Worm (Caenorhabditis elegans) whole organism, L2 larva: Measurements from ENCODE around the gene eff-1.
A peak's percentile ranks its signal among the peaks of the same experiment; 100 is the strongest.

ENCODE experiments used
- C34F6.9 ChIP-seq: fragments of 150-350 bp; optimal IDR thresholded peaks from 2 replicates; lab custom pipeline; 2014; ENCODE audit warnings: missing biosample characterization, missing genetic modification characterization
- F13H6.1 ChIP-seq: sonication (generic microtip); optimal IDR thresholded peaks from 2 replicates; lab custom pipeline; 2016; ENCODE audit warnings: missing genetic modification characterization, missing compliant biosample characterization
- R02D3.7 ChIP-seq: fragments of 150-350 bp; optimal IDR thresholded peaks from 2 replicates; lab custom pipeline; 2014; ENCODE audit warnings: missing biosample characterization, missing genetic modification characterization
- Y55F3AM.14 ChIP-seq: fragments of 200-800 bp; sonication (Bioruptor generic); optimal IDR thresholded peaks from 2 replicates; lab custom pipeline; 2018; ENCODE audit warnings: mild to moderate bottlenecking, missing genetic modification characterization, missing compliant biosample characterization
- ZK546.5 ChIP-seq: sonication (generic microtip); optimal IDR thresholded peaks from 2 replicates; lab custom pipeline; 2017; ENCODE audit warnings: missing biosample characterization, missing genetic modification characterization
- alr-1 ChIP-seq: fragments of 150-350 bp; optimal IDR thresholded peaks from 2 replicates; lab custom pipeline; 2014; ENCODE audit warnings: missing biosample characterization, missing genetic modification characterization
- aly-2 ChIP-seq: fragments of 150-350 bp; optimal IDR thresholded peaks from 2 replicates; lab custom pipeline; 2014; ENCODE audit warnings: missing biosample characterization, missing genetic modification characterization
- ama-1 ChIP-seq: fragments of 150-350 bp; optimal IDR thresholded peaks from 2 replicates; lab custom pipeline; 2018; ENCODE audit warnings: inconsistent platforms
- blmp-1 ChIP-seq: sonication (generic microtip); optimal IDR thresholded peaks from 2 replicates; lab custom pipeline; 2017; ENCODE audit warnings: missing genetic modification characterization, mild to moderate bottlenecking, missing compliant biosample characterization, antibody characterized with exemption, moderate library complexity; ENCODE audit not compliant: insufficient read depth
- ceh-16 ChIP-seq: fragments of 150-350 bp; optimal IDR thresholded peaks from 2 replicates; lab custom pipeline; 2014; ENCODE audit warnings: missing biosample characterization, missing genetic modification characterization
- ceh-82 ChIP-seq: fragments of 150-350 bp; optimal IDR thresholded peaks from 2 replicates; lab custom pipeline; 2014; ENCODE audit warnings: missing biosample characterization, missing genetic modification characterization
- crh-2 ChIP-seq: sonication (generic microtip); optimal IDR thresholded peaks from 2 replicates; lab custom pipeline; 2017; ENCODE audit warnings: missing biosample characterization, missing genetic modification characterization
- dmd-4 ChIP-seq: sonication (generic microtip); optimal IDR thresholded peaks from 2 replicates; lab custom pipeline; 2017; ENCODE audit warnings: missing biosample characterization, missing genetic modification characterization
- egl-27 ChIP-seq: sonication (generic microtip); optimal IDR thresholded peaks from 3 replicates; lab custom pipeline; 2017; ENCODE audit warnings: missing biosample characterization, missing genetic modification reagents, missing genetic modification characterization
- elt-1 ChIP-seq: fragments of 150-350 bp; optimal IDR thresholded peaks from 2 replicates; lab custom pipeline; 2014; ENCODE audit warnings: missing biosample characterization, missing genetic modification characterization
- elt-3 ChIP-seq: sonication (generic microtip); optimal IDR thresholded peaks from 2 replicates; lab custom pipeline; 2017; ENCODE audit warnings: missing biosample characterization, missing genetic modification characterization
- fos-1 ChIP-seq: fragments of 150-350 bp; optimal IDR thresholded peaks from 2 replicates; lab custom pipeline; 2014; ENCODE audit warnings: missing biosample characterization, missing genetic modification characterization
- gmeb-1 ChIP-seq: fragments of 150-350 bp; optimal IDR thresholded peaks from 2 replicates; lab custom pipeline; 2014; ENCODE audit warnings: missing biosample characterization, missing genetic modification characterization
- lin-11 ChIP-seq: fragments of 150-350 bp; sonication (generic microtip); optimal IDR thresholded peaks from 2 replicates; lab custom pipeline; 2014; ENCODE audit warnings: missing biosample characterization, missing genetic modification characterization, inconsistent platforms, mixed read lengths
- lin-13 ChIP-seq: fragments of 150-350 bp; optimal IDR thresholded peaks from 2 replicates; lab custom pipeline; 2014; ENCODE audit warnings: missing biosample characterization, missing genetic modification reagents, missing genetic modification characterization
- lin-39 ChIP-seq: fragments of 150-350 bp; optimal IDR thresholded peaks from 2 replicates; lab custom pipeline; 2014; ENCODE audit warnings: missing biosample characterization, missing genetic modification reagents, missing genetic modification characterization
- lsy-2 ChIP-seq, 2 experiments: fragments of 150-350 bp in 1 of 2; sonication (generic microtip) in 1 of 2; optimal IDR thresholded peaks; 2 replicates each; lab custom pipeline; 2014 to 2017; ENCODE audit warnings: missing biosample characterization in 2 of 2, missing genetic modification characterization in 2 of 2
- mab-5 ChIP-seq: fragments of 150-350 bp; optimal IDR thresholded peaks from 2 replicates; lab custom pipeline; 2014; ENCODE audit warnings: missing biosample characterization, missing genetic modification characterization
- mbf-1 ChIP-seq: sonication (generic microtip); optimal IDR thresholded peaks from 2 replicates; lab custom pipeline; 2017; ENCODE audit warnings: missing biosample characterization, missing genetic modification characterization
- mdl-1 ChIP-seq, 2 experiments: fragments of 150-350 bp in 1 of 2; sonication (generic microtip) in 1 of 2; optimal IDR thresholded peaks; 2 replicates each; lab custom pipeline; 2017; ENCODE audit warnings: missing biosample characterization in 2 of 2, missing genetic modification characterization in 2 of 2
- nhr-10 ChIP-seq: sonication (generic microtip); optimal IDR thresholded peaks from 2 replicates; lab custom pipeline; 2017; ENCODE audit warnings: missing biosample characterization, missing genetic modification characterization
- nhr-11 ChIP-seq: fragments of 150-350 bp; optimal IDR thresholded peaks from 2 replicates; lab custom pipeline; 2014; ENCODE audit warnings: missing biosample characterization, missing genetic modification characterization
- nhr-12 ChIP-seq: fragments of 150-350 bp; optimal IDR thresholded peaks from 2 replicates; lab custom pipeline; 2014; ENCODE audit warnings: missing biosample characterization, missing genetic modification characterization
- nhr-129 ChIP-seq: fragments of 150-350 bp; optimal IDR thresholded peaks from 2 replicates; lab custom pipeline; 2014; ENCODE audit warnings: missing biosample characterization, missing genetic modification characterization
- nhr-21 ChIP-seq: fragments of 150-350 bp; optimal IDR thresholded peaks from 2 replicates; lab custom pipeline; 2014; ENCODE audit warnings: missing biosample characterization, missing genetic modification characterization
- nhr-23 ChIP-seq: fragments of 150-350 bp; optimal IDR thresholded peaks from 2 replicates; lab custom pipeline; 2014; ENCODE audit warnings: missing biosample characterization, missing genetic modification reagents, missing genetic modification characterization
- nhr-237 ChIP-seq: fragments of 150-350 bp; optimal IDR thresholded peaks from 2 replicates; lab custom pipeline; 2014; ENCODE audit warnings: missing biosample characterization, missing genetic modification characterization
- nhr-25 ChIP-seq: fragments of 150-350 bp; sonication (generic microtip); optimal IDR thresholded peaks from 3 replicates; lab custom pipeline; 2014; ENCODE audit warnings: missing biosample characterization, missing genetic modification characterization
- nhr-6 ChIP-seq: fragments of 150-350 bp; optimal IDR thresholded peaks from 2 replicates; lab custom pipeline; 2014; ENCODE audit warnings: missing biosample characterization, missing genetic modification characterization
- nhr-77 ChIP-seq: fragments of 150-350 bp; optimal IDR thresholded peaks from 2 replicates; lab custom pipeline; 2014; ENCODE audit warnings: missing biosample characterization, missing genetic modification characterization
- peb-1 ChIP-seq: fragments of 150-350 bp; optimal IDR thresholded peaks from 2 replicates; lab custom pipeline; 2014; ENCODE audit warnings: missing biosample characterization, missing genetic modification characterization
- sem-4 ChIP-seq: fragments of 150-350 bp; optimal IDR thresholded peaks from 2 replicates; lab custom pipeline; 2014; ENCODE audit warnings: missing biosample characterization, missing genetic modification reagents, missing genetic modification characterization
- skn-1 ChIP-seq: sonication (generic microtip); optimal IDR thresholded peaks from 2 replicates; lab custom pipeline; 2017; ENCODE audit warnings: missing biosample characterization, missing genetic modification characterization
- sma-3 ChIP-seq: sonication (generic microtip); optimal IDR thresholded peaks from 2 replicates; lab custom pipeline; 2016; ENCODE audit warnings: missing genetic modification reagents, missing genetic modification characterization, missing compliant biosample characterization
- sma-9 ChIP-seq, 2 experiments: fragments of 150-350 bp in 1 of 2; sonication (generic microtip) in 1 of 2; optimal IDR thresholded peaks; 2 replicates each; lab custom pipeline; 2014 to 2016; ENCODE audit warnings: missing genetic modification characterization in 2 of 2, mild to moderate bottlenecking in 1 of 2, missing biosample characterization in 1 of 2, missing compliant biosample characterization in 1 of 2, missing genetic modification reagents in 1 of 2, moderate library complexity in 1 of 2
- snpc-4 ChIP-seq: fragments of 150-350 bp; optimal IDR thresholded peaks from 2 replicates; lab custom pipeline; 2014; ENCODE audit warnings: missing biosample characterization, missing genetic modification characterization
- unc-39 ChIP-seq: fragments of 150-350 bp; optimal IDR thresholded peaks from 2 replicates; lab custom pipeline; 2014; ENCODE audit warnings: missing biosample characterization, missing genetic modification characterization
- unc-55 ChIP-seq: fragments of 150-350 bp; sonication (generic microtip); optimal IDR thresholded peaks from 3 replicates; lab custom pipeline; 2014; ENCODE audit warnings: missing biosample characterization, missing genetic modification reagents, missing genetic modification characterization
- unc-62 ChIP-seq: fragments of 150-350 bp; optimal IDR thresholded peaks from 2 replicates; lab custom pipeline; 2014; ENCODE audit warnings: missing biosample characterization, missing genetic modification reagents, missing genetic modification characterization
- zag-1 ChIP-seq: fragments of 150-350 bp; optimal IDR thresholded peaks from 2 replicates; lab custom pipeline; 2014; ENCODE audit warnings: missing biosample characterization, missing genetic modification characterization
- ztf-1 ChIP-seq: fragments of 200-800 bp; sonication (Bioruptor generic); conservative IDR thresholded peaks from 2 replicates; pipeline ENCODE4 v1.3.6; 2022; ENCODE audit warnings: missing genetic modification characterization, missing compliant biosample characterization
- ztf-11 ChIP-seq: sonication (generic microtip); optimal IDR thresholded peaks from 2 replicates; lab custom pipeline; 2017; ENCODE audit warnings: missing biosample characterization, missing genetic modification characterization
- ztf-4 ChIP-seq: fragments of 150-350 bp; optimal IDR thresholded peaks from 2 replicates; lab custom pipeline; 2014; ENCODE audit warnings: missing biosample characterization, missing genetic modification characterization

eff-1 gene

DNA sequence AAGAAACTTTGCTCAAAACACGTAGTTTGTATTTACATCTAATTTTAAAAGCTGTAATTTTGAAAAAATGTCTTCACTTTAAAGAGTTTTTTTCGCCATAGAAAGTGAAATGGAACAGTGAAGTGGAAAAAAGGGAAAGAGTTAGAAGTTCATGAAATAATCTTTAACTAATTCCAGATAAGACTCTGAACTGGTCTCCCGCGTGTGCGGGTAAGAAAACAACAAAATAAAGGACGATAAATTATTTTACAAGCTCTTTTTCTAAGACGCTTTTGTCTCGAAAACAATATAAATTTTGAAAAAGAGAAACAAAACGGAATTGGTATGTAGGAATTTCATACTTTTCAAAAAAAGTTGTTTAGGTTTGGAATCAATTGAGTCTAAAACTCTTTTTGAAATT lies 29.8 kb upstream of the eff-1 start:
- TF ChIP-seq sma-9 (GFP tag; optimal IDR thresholded peaks at IDR 0.05; lab: Kevin White, UChicago) (no peak), sma-9 (tag; optimal IDR thresholded peaks at IDR 0.05; lab: Kevin White, UChicago) (no peak), unc-55 (GFP tag; lab: Kevin White, UChicago) (peak; percentile 60), lsy-2 (tag; optimal IDR thresholded peaks at IDR 0.05; lab: Kevin White, UChicago) (no peak), unc-62 (GFP tag; lab: Kevin White, UChicago) (no peak), mab-5 (tag; lab: Kevin White, UChicago) (peak; percentile 39), unc-39 (no peak), gmeb-1 (tag; lab: Kevin White, UChicago) (no peak), nhr-12 (tag; lab: Kevin White, UChicago) (no peak), ztf-1 (GFP tag; lab: Robert Waterston, UW) (no peak)

ce11 chrII:8321244-8321643 lies 25.2 kb upstream of the eff-1 start, which contains the start of gene shw-1:
shw-1 (minus strand) TSS chrII:8321471.
- TF ChIP-seq nhr-23 (tag; lab: Kevin White, UChicago) (no peak), nhr-10 (tag; lab: Kevin White, UChicago) (no peak), blmp-1 (no peak)

DNA sequence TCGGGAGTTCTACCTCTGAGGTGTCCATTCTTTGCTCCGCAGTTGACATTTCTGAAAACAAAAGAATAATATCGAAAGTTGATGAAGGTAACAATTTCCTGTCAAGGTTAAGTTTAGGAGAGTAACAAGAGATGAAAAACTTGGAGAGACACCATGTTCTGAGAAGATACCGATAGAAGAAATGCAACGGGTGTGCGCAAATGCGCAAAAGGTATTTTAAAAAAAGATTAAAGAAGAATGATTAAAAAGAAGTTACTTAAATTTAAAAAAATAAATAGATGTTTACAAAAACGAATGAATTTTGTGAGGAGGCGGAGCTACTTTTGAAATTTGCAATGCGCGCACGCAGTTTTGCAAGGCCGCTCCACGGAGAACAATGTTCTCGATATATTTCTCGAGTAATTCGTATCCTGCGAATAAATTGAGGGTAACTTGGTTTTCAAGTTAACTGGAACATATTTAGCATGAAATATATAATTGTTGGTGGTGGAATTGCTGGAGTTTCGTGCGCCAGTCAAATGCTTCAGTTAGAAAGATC lies 21.4 kb upstream of the eff-1 start, which contains the start of the genes ran-3 and C26D10.3:
ran-3 (minus strand) TSS at position 51 of the 538 bp plus-strand sequence.
C26D10.3 (plus strand) TSS at position 385 of the 538 bp plus-strand sequence.
- no peak for TF ChIP-seq mbf-1 (tag; lab: Kevin White, UChicago)
- TF ChIP-seq zag-1: no peak
- TF ChIP-seq elt-1 (tag; lab: Kevin White, UChicago): no peak
- peak; percentile 66 for TF ChIP-seq nhr-129 (tag; lab: Kevin White, UChicago)
- no peak for TF ChIP-seq ZK546.5 (tag; lab: Kevin White, UChicago)
- TF ChIP-seq F13H6.1 (tag; lab: Kevin White, UChicago): peak; percentile 8
- no peak for TF ChIP-seq ama-1
- no peak for TF ChIP-seq nhr-6 (tag; lab: Kevin White, UChicago)
- peak; percentile 54 for TF ChIP-seq lin-11
- no peak for TF ChIP-seq ztf-11 (tag; lab: Kevin White, UChicago)
- peak; percentile 13 for TF ChIP-seq crh-2 (tag; lab: Kevin White, UChicago)
- no peak for TF ChIP-seq nhr-77 (tag; lab: Kevin White, UChicago)
- no peak for TF ChIP-seq nhr-237 (tag; lab: Kevin White, UChicago)
- no peak for TF ChIP-seq ztf-1 (GFP tag; lab: Robert Waterston, UW)
- no peak for TF ChIP-seq nhr-25 (tag; lab: Kevin White, UChicago)
- TF ChIP-seq blmp-1: no peak
- TF ChIP-seq ceh-82 (tag; lab: Kevin White, UChicago): no peak
- no peak for TF ChIP-seq snpc-4 (tag; lab: Kevin White, UChicago)
- TF ChIP-seq sem-4 (tag; lab: Kevin White, UChicago): no peak
- no peak for TF ChIP-seq fos-1
- TF ChIP-seq lsy-2 (tag; optimal IDR thresholded peaks at IDR 0.05; lab: Kevin White, UChicago): peak in 1 of 2 experiments; percentile 70
- no peak for TF ChIP-seq nhr-12 (tag; lab: Kevin White, UChicago)
- TF ChIP-seq unc-39: no peak
- no peak for TF ChIP-seq ceh-16
- TF ChIP-seq mdl-1 (tag; optimal IDR thresholded peaks at IDR 0.05; lab: Kevin White, UChicago): no peak
- TF ChIP-seq sma-3 (GFP tag; lab: Kevin White, UChicago): peak; percentile 47
- no peak for TF ChIP-seq peb-1 (tag; lab: Kevin White, UChicago)
- no peak for TF ChIP-seq egl-27 (tag; lab: Kevin White, UChicago)
- no peak for TF ChIP-seq mab-5 (tag; lab: Kevin White, UChicago)
- no peak for TF ChIP-seq sma-9 (GFP tag; optimal IDR thresholded peaks at IDR 0.05; lab: Kevin White, UChicago)
- TF ChIP-seq sma-9 (tag; optimal IDR thresholded peaks at IDR 0.05; lab: Kevin White, UChicago): no peak
- TF ChIP-seq gmeb-1 (tag; lab: Kevin White, UChicago): peak; percentile 55
- no peak for TF ChIP-seq Y55F3AM.14 (GFP tag; lab: Kevin White, UChicago)
- peak; percentile 17 for TF ChIP-seq lin-13 (GFP tag; lab: Kevin White, UChicago)
- TF ChIP-seq unc-55 (GFP tag; lab: Kevin White, UChicago): peak; percentile 69
- TF ChIP-seq elt-3 (tag; lab: Kevin White, UChicago): no peak
- TF ChIP-seq nhr-11 (tag; lab: Kevin White, UChicago): no peak
- no peak for TF ChIP-seq unc-62 (GFP tag; lab: Kevin White, UChicago)
- TF ChIP-seq dmd-4 (tag; lab: Kevin White, UChicago): no peak
- no peak for TF ChIP-seq R02D3.7 (tag; lab: Kevin White, UChicago)
- no peak for TF ChIP-seq aly-2
- TF ChIP-seq nhr-10 (tag; lab: Kevin White, UChicago): no peak
- TF ChIP-seq skn-1 (tag; lab: Kevin White, UChicago): peak; percentile 42
- TF ChIP-seq ztf-4 (tag; lab: Kevin White, UChicago): no peak
- no peak for TF ChIP-seq alr-1 (tag; lab: Kevin White, UChicago)
- TF ChIP-seq C34F6.9 (tag; lab: Kevin White, UChicago): peak; percentile 43
- TF ChIP-seq nhr-23 (tag; lab: Kevin White, UChicago): no peak
- peak; percentile 18 for TF ChIP-seq nhr-21 (tag; lab: Kevin White, UChicago)
- TF ChIP-seq lin-39 (tag; lab: Kevin White, UChicago): no peak
- TF ChIP-seq, all 48 proteins: peak for 12
